Fruit fly (Drosophila melanogaster) whole organism, adult: Measurements from ENCODE around the gene CG33703.

Experiments used
- CG11617 ChIP-seq: fragments of 200-800 bp; sonication (Bioruptor generic); optimal IDR thresholded peaks from 2 replicates; lab custom pipeline; 2017; ENCODE audit warnings: mild to moderate bottlenecking, missing biosample characterization, missing genetic modification reagents, missing genetic modification characterization
- CG12768 ChIP-seq: fragments of 200-800 bp; sonication (Bioruptor generic); optimal IDR thresholded peaks from 2 replicates; lab custom pipeline; 2017; ENCODE audit warnings: missing biosample characterization, missing genetic modification characterization, mild to moderate bottlenecking, moderate library complexity, missing genetic modification reagents
- CG14711 ChIP-seq: fragments of 200-800 bp; sonication (Bioruptor generic); optimal IDR thresholded peaks from 2 replicates; lab custom pipeline; 2018; ENCODE audit warnings: missing biosample characterization, mild to moderate bottlenecking, missing genetic modification characterization, moderate library complexity
- CG1620 ChIP-seq: fragments of 200-800 bp; sonication (Bioruptor generic); optimal IDR thresholded peaks from 2 replicates; lab custom pipeline; 2016; ENCODE audit warnings: missing biosample characterization, missing genetic modification characterization
- CG33017 ChIP-seq: fragments of 200-800 bp; sonication (Bioruptor generic); optimal IDR thresholded peaks from 2 replicates; lab custom pipeline; 2018; ENCODE audit warnings: missing biosample characterization, mild to moderate bottlenecking, missing genetic modification characterization, moderate library complexity
- CG5204 ChIP-seq: fragments of 200-800 bp; sonication (Bioruptor generic); optimal IDR thresholded peaks from 2 replicates; lab custom pipeline; 2016; ENCODE audit warnings: missing biosample characterization, missing genetic modification characterization
- CG7045 ChIP-seq: fragments of 200-800 bp; sonication (Bioruptor generic); optimal IDR thresholded peaks from 2 replicates; lab custom pipeline; 2017; ENCODE audit warnings: missing biosample characterization, mild to moderate bottlenecking, missing genetic modification characterization
- CG7101 ChIP-seq: fragments of 200-800 bp; sonication (Bioruptor generic); optimal IDR thresholded peaks from 2 replicates; lab custom pipeline; 2018; ENCODE audit warnings: missing biosample characterization, mild to moderate bottlenecking, missing genetic modification characterization, moderate library complexity
- Clk ChIP-seq: fragments of 200-800 bp; sonication (Bioruptor generic); optimal IDR thresholded peaks from 2 replicates; lab custom pipeline; 2017; ENCODE audit warnings: missing biosample characterization, missing genetic modification characterization
- Crg-1 ChIP-seq: fragments of 200-800 bp; sonication (Bioruptor generic); optimal IDR thresholded peaks from 2 replicates; lab custom pipeline; 2016; ENCODE audit warnings: missing biosample characterization, missing genetic modification characterization
- Hr96 ChIP-seq: fragments of 200-800 bp; sonication (Bioruptor generic); optimal IDR thresholded peaks from 2 replicates; lab custom pipeline; 2016; ENCODE audit warnings: missing biosample characterization, missing genetic modification characterization
- Mnt ChIP-seq: fragments of 200-800 bp; sonication (Bioruptor generic); optimal IDR thresholded peaks from 2 replicates; lab custom pipeline; 2016; ENCODE audit warnings: missing biosample characterization, mild to moderate bottlenecking, missing genetic modification characterization
- bab1 ChIP-seq: fragments of 200-800 bp; sonication (Bioruptor generic); optimal IDR thresholded peaks from 3 replicates; lab custom pipeline; 2019; ENCODE audit warnings: missing biosample characterization, mild to moderate bottlenecking, missing genetic modification characterization, moderate library complexity
- cic ChIP-seq: fragments of 200-800 bp; sonication (Bioruptor generic); optimal IDR thresholded peaks from 2 replicates; lab custom pipeline; 2017; ENCODE audit warnings: missing biosample characterization, mild to moderate bottlenecking, missing genetic modification characterization, moderate library complexity
- cnc ChIP-seq, 2 experiments: fragments of >200 bp; optimal IDR thresholded peaks; 2 replicates each; lab custom pipeline; 2017
- kay ChIP-seq: fragments of 200-800 bp; sonication (Bioruptor generic); peaks from one replicate; lab custom pipeline; 2016; ENCODE audit warnings: missing biosample characterization, missing genetic modification characterization, borderline replicate concordance
- ovo ChIP-seq: fragments of 200-800 bp; sonication (Bioruptor generic); optimal IDR thresholded peaks from 2 replicates; lab custom pipeline; 2016; ENCODE audit warnings: missing biosample characterization, missing genetic modification characterization
- pad ChIP-seq: fragments of 200-800 bp; sonication (Bioruptor generic); optimal IDR thresholded peaks from 3 replicates; lab custom pipeline; 2017; ENCODE audit warnings: missing biosample characterization, missing genetic modification characterization, mild to moderate bottlenecking, moderate library complexity, missing genetic modification reagents
- tj ChIP-seq: fragments of 200-800 bp; sonication (Bioruptor generic); optimal IDR thresholded peaks from 3 replicates; lab custom pipeline; 2017; ENCODE audit warnings: missing biosample characterization, mild to moderate bottlenecking, missing genetic modification characterization, moderate library complexity
- toe ChIP-seq: fragments of 200-800 bp; sonication (Bioruptor generic); optimal IDR thresholded peaks from 2 replicates; lab custom pipeline; 2016; ENCODE audit warnings: missing biosample characterization, missing genetic modification characterization

CG33703 gene

dm6 chr3L:9503552-9504317 lies 8.7 kb downstream of the CG33703 start:
- no peak for TF ChIP-seq CG1620 (GFP tag; lab: Kevin White, UChicago)
- TF ChIP-seq CG7101: peak; percentile 9
- no peak for TF ChIP-seq cnc (optimal IDR thresholded peaks at IDR 0.05; lab: Kevin White, UChicago)
- peak; percentile 35 for TF ChIP-seq CG7045
- peak; percentile 13 for TF ChIP-seq Mnt (GFP tag; lab: Kevin White, UChicago)
- peak; percentile 32 for TF ChIP-seq CG33017
- TF ChIP-seq kay: peak; percentile 59

dm6 chr3L:9502856-9503255 lies 9.6 kb downstream of the CG33703 start:
- TF ChIP-seq cic (GFP tag; lab: Kevin White, UChicago): peak; percentile 52
- no peak for TF ChIP-seq kay
- no peak for TF ChIP-seq Crg-1 (GFP tag; lab: Kevin White, UChicago)

- TF ChIP-seq CG7101: no peak
- TF ChIP-seq tj (GFP tag; lab: Kevin White, UChicago): peak; percentile 71
Observed at dm6 chr3L:9502294-9502693, 10.2 kb downstream of the CG33703 start.

- TF ChIP-seq CG12768 (no peak), kay (peak; percentile 67)
Observed at dm6 chr3L:9501298-9501697, 11.2 kb downstream of the CG33703 start.

- TF ChIP-seq Clk (GFP tag; lab: Kevin White, UChicago) (no peak), cnc (optimal IDR thresholded peaks at IDR 0.05; lab: Kevin White, UChicago) (peak in 1 of 2 experiments; percentile 29), toe (GFP tag; lab: Kevin White, UChicago) (no peak), CG7045 (no peak), ovo (GFP tag; lab: Kevin White, UChicago) (no peak), cic (GFP tag; lab: Kevin White, UChicago) (peak; percentile 28), Crg-1 (GFP tag; lab: Kevin White, UChicago) (no peak), CG14711 (tag; lab: Kevin White, UChicago) (no peak), Mnt (GFP tag; lab: Kevin White, UChicago) (no peak), tj (GFP tag; lab: Kevin White, UChicago) (peak; percentile 83), CG11617 (no peak), CG5204 (no peak), pad (GFP tag; lab: Kevin White, UChicago) (no peak), CG7101 (no peak), bab1 (GFP tag; lab: Kevin White, UChicago) (no peak), Hr96 (no peak), CG33017 (no peak), CG12768 (no peak), kay (peak; percentile 60), CG1620 (GFP tag; lab: Kevin White, UChicago) (no peak)
Observed at dm6 chr3L:9499919-9500807, 12.3 kb downstream of the CG33703 start.

- TF ChIP-seq CG7101 (no peak), kay (peak; percentile 60), Mnt (GFP tag; lab: Kevin White, UChicago) (no peak), Crg-1 (GFP tag; lab: Kevin White, UChicago) (no peak), CG33017 (no peak), toe (GFP tag; lab: Kevin White, UChicago) (no peak), cnc (optimal IDR thresholded peaks at IDR 0.05; lab: Kevin White, UChicago) (no peak), CG5204 (no peak), CG1620 (GFP tag; lab: Kevin White, UChicago) (no peak), CG11617 (no peak), bab1 (GFP tag; lab: Kevin White, UChicago) (no peak), ovo (GFP tag; lab: Kevin White, UChicago) (no peak), CG12768 (peak; percentile 21), tj (GFP tag; lab: Kevin White, UChicago) (peak; percentile 23), cic (GFP tag; lab: Kevin White, UChicago) (peak; percentile 51), Hr96 (no peak)
Observed at dm6 chr3L:9497981-9498619, 14.4 kb downstream of the CG33703 start.

dm6 chr3L:9497249-9497648 lies 15.2 kb downstream of the CG33703 start:
- TF ChIP-seq Clk (GFP tag; lab: Kevin White, UChicago) (no peak), bab1 (GFP tag; lab: Kevin White, UChicago) (peak; percentile 7), tj (GFP tag; lab: Kevin White, UChicago) (peak; percentile 100)
